Fruit fly (Drosophila melanogaster) whole organism, embryonic: Measurements from ENCODE around the gene pbl.

Experiments
- ATbp ChIP-seq: fragments of 200-800 bp; sonication (Bioruptor generic); optimal IDR thresholded peaks from 2 replicates; lab custom pipeline; 2017; ENCODE audit warnings: missing biosample characterization, mild to moderate bottlenecking, missing genetic modification characterization, missing genetic modification reagents
- B-H1 ChIP-seq: fragments of 200-800 bp; sonication (Bioruptor generic); IDR thresholded peaks from 3 replicates; pipeline ENCODE4 v1.3.6; 2022; ENCODE audit warnings: missing biosample characterization, missing genetic modification characterization
- B-H2 ChIP-seq: fragments of 200-800 bp; sonication (Bioruptor generic); optimal IDR thresholded peaks from 2 replicates; lab custom pipeline; 2018; ENCODE audit warnings: missing biosample characterization, mild to moderate bottlenecking, missing genetic modification characterization
- Blimp-1 ChIP-seq: fragments of 200-800 bp; sonication (Bioruptor generic); optimal IDR thresholded peaks from 3 replicates; lab custom pipeline; 2018; ENCODE audit warnings: missing biosample characterization, missing genetic modification characterization, mild to moderate bottlenecking, moderate library complexity, missing genetic modification reagents
- Bteb2 ChIP-seq: fragments of 200-800 bp; sonication (Bioruptor generic); optimal IDR thresholded peaks from 2 replicates; lab custom pipeline; 2016; ENCODE audit warnings: missing biosample characterization, missing genetic modification characterization
- CG12071 ChIP-seq: fragments of 200-800 bp; sonication (Bioruptor generic); optimal IDR thresholded peaks from 3 replicates; lab custom pipeline; 2018; ENCODE audit warnings: missing biosample characterization, mild to moderate bottlenecking, missing genetic modification characterization
- CG12659 ChIP-seq: fragments of 200-800 bp; sonication (Bioruptor generic); optimal IDR thresholded peaks from 3 replicates; lab custom pipeline; 2017; ENCODE audit warnings: mild to moderate bottlenecking, missing biosample characterization, missing genetic modification reagents, missing genetic modification characterization
- CG15696 ChIP-seq: fragments of 200-800 bp; sonication (Bioruptor generic); optimal IDR thresholded peaks from 2 replicates; lab custom pipeline; 2019; ENCODE audit warnings: missing biosample characterization, mild to moderate bottlenecking, missing genetic modification characterization, moderate library complexity
- CG16779 ChIP-seq: fragments of 200-800 bp; sonication (Bioruptor generic); IDR thresholded peaks from 2 replicates; pipeline ENCODE4 v1.3.6; 2022; ENCODE audit warnings: missing biosample characterization, missing genetic modification characterization
- CG18619 ChIP-seq: fragments of 200-800 bp; sonication (Bioruptor generic); optimal IDR thresholded peaks from 3 replicates; lab custom pipeline; 2017; ENCODE audit warnings: missing biosample characterization, mild to moderate bottlenecking, missing genetic modification characterization
- CG31441 ChIP-seq: fragments of 200-800 bp; sonication (Bioruptor generic); IDR thresholded peaks from 2 replicates; pipeline ENCODE4 v1.3.6; 2022; ENCODE audit warnings: missing biosample characterization, missing genetic modification characterization
- CG3281 ChIP-seq: fragments of 200-800 bp; sonication (Bioruptor generic); optimal IDR thresholded peaks from 3 replicates; lab custom pipeline; 2017; ENCODE audit warnings: missing biosample characterization, mild to moderate bottlenecking, missing genetic modification characterization
- CG3407 ChIP-seq: fragments of 200-800 bp; sonication (Bioruptor generic); optimal IDR thresholded peaks from 2 replicates; lab custom pipeline; 2018; ENCODE audit warnings: missing biosample characterization, mild to moderate bottlenecking, missing genetic modification characterization
- CG3726 ChIP-seq: fragments of 200-800 bp; sonication (Bioruptor generic); IDR thresholded peaks from 3 replicates; pipeline ENCODE4, ENCODE4 v1.3.6; 2022; ENCODE audit warnings: missing biosample characterization, missing genetic modification characterization
- CG43689 ChIP-seq: fragments of 200-800 bp; sonication (Bioruptor generic); IDR thresholded peaks from 2 replicates; pipeline ENCODE4 v1.3.6; 2022; ENCODE audit warnings: missing biosample characterization, missing genetic modification characterization
- CG4404 ChIP-seq: fragments of 200-800 bp; sonication (Bioruptor generic); IDR thresholded peaks from 2 replicates; pipeline ENCODE4 v1.3.6; 2022; ENCODE audit warnings: missing biosample characterization, missing genetic modification characterization
- CG7928 ChIP-seq: fragments of 200-800 bp; sonication (Bioruptor generic); optimal IDR thresholded peaks from 2 replicates; lab custom pipeline; 2017; ENCODE audit warnings: missing biosample characterization, mild to moderate bottlenecking, missing genetic modification characterization
- CG8281 ChIP-seq: fragments of 200-800 bp; sonication (Bioruptor generic); optimal IDR thresholded peaks from 2 replicates; lab custom pipeline; 2018; ENCODE audit warnings: missing biosample characterization, mild to moderate bottlenecking, missing genetic modification characterization, moderate library complexity
- CG9215 ChIP-seq: fragments of 200-800 bp; sonication (Bioruptor generic); IDR thresholded peaks from 2 replicates; pipeline ENCODE4 v1.3.6; 2022; ENCODE audit warnings: missing biosample characterization, missing genetic modification characterization
- CTCF ChIP-seq: fragments of 200-800 bp; sonication (Bioruptor generic); optimal IDR thresholded peaks from 2 replicates; lab custom pipeline; 2017; ENCODE audit warnings: missing biosample characterization, mild to moderate bottlenecking, missing genetic modification characterization, moderate library complexity
- CkIIα-i1 ChIP-seq: fragments of 200-800 bp; sonication (Bioruptor generic); IDR thresholded peaks from 2 replicates; pipeline ENCODE4 v1.3.6; 2022; ENCODE audit warnings: missing biosample characterization, missing genetic modification characterization
- Dbx ChIP-seq: fragments of 200-800 bp; sonication (Bioruptor generic); IDR thresholded peaks from 3 replicates; pipeline ENCODE4 v1.3.6; 2022; ENCODE audit warnings: missing biosample characterization, missing genetic modification characterization
- Drgx ChIP-seq: fragments of 200-800 bp; sonication (Bioruptor generic); IDR thresholded peaks from 2 replicates; pipeline ENCODE4 v1.3.6; 2022; ENCODE audit warnings: missing biosample characterization, missing genetic modification characterization
- ERR ChIP-seq: fragments of 200-800 bp; sonication (Bioruptor generic); optimal IDR thresholded peaks from 2 replicates; lab custom pipeline; 2016; ENCODE audit warnings: missing biosample characterization, missing genetic modification characterization
- HLH3B ChIP-seq: fragments of 200-800 bp; sonication (Bioruptor generic); IDR thresholded peaks from 2 replicates; pipeline ENCODE4 v1.3.6; 2022; ENCODE audit warnings: missing biosample characterization, missing genetic modification characterization
- Hmr ChIP-seq: fragments of 200-800 bp; sonication (Bioruptor generic); optimal IDR thresholded peaks from 3 replicates; lab custom pipeline; 2017; ENCODE audit warnings: mild to moderate bottlenecking, missing biosample characterization, missing genetic modification reagents, missing genetic modification characterization
- Mes4 ChIP-seq: fragments of 200-800 bp; sonication (Bioruptor generic); optimal IDR thresholded peaks from 2 replicates; lab custom pipeline; 2016; ENCODE audit warnings: missing biosample characterization, missing genetic modification characterization
- NC2α ChIP-seq: fragments of 200-800 bp; sonication (Bioruptor generic); optimal IDR thresholded peaks from 2 replicates; lab custom pipeline; 2016; ENCODE audit warnings: missing biosample characterization, missing genetic modification characterization
- NK7.1 ChIP-seq: fragments of 200-800 bp; sonication (Bioruptor generic); optimal IDR thresholded peaks from 3 replicates; lab custom pipeline; 2016; ENCODE audit warnings: missing biosample characterization, missing genetic modification characterization
- Neu2 ChIP-seq: fragments of 200-800 bp; sonication (Bioruptor generic); optimal IDR thresholded peaks from 3 replicates; lab custom pipeline; 2016; ENCODE audit warnings: missing biosample characterization, missing genetic modification characterization, borderline replicate concordance
- PHDP ChIP-seq: fragments of 200-800 bp; sonication (Bioruptor generic); optimal IDR thresholded peaks from 3 replicates; lab custom pipeline; 2018; ENCODE audit warnings: missing biosample characterization, mild to moderate bottlenecking, missing genetic modification characterization, moderate library complexity
- Vsx1 ChIP-seq: fragments of 200-800 bp; sonication (Bioruptor generic); optimal IDR thresholded peaks from 2 replicates; lab custom pipeline; 2017; ENCODE audit warnings: missing biosample characterization, mild to moderate bottlenecking, missing genetic modification characterization, missing genetic modification reagents
- aop ChIP-seq: fragments of 200-800 bp; sonication (Bioruptor generic); IDR thresholded peaks from 2 replicates; pipeline ENCODE4 v1.3.6; 2022; ENCODE audit warnings: missing biosample characterization, missing genetic modification characterization
- cad ChIP-seq: fragments of >200 bp; optimal IDR thresholded peaks from 2 replicates; lab custom pipeline; 2017; ENCODE audit warnings: missing biosample characterization, missing genetic modification characterization
- chn ChIP-seq: fragments of 200-800 bp; sonication (Bioruptor generic); optimal IDR thresholded peaks from 2 replicates; lab custom pipeline; 2016; ENCODE audit warnings: missing biosample characterization, missing genetic modification characterization
- dm ChIP-seq: fragments of 200-800 bp; sonication (Bioruptor generic); optimal IDR thresholded peaks from 3 replicates; lab custom pipeline; 2016; ENCODE audit warnings: missing biosample characterization, missing genetic modification characterization
- dmrt11E ChIP-seq: fragments of 200-800 bp; sonication (Bioruptor generic); optimal IDR thresholded peaks from 3 replicates; lab custom pipeline; 2018; ENCODE audit warnings: missing biosample characterization, mild to moderate bottlenecking, missing genetic modification characterization, moderate library complexity
- fd3F ChIP-seq: fragments of 200-800 bp; sonication (Bioruptor generic); optimal IDR thresholded peaks from 2 replicates; lab custom pipeline; 2018; ENCODE audit warnings: missing biosample characterization, mild to moderate bottlenecking, missing genetic modification characterization, moderate library complexity
- fd64A ChIP-seq: fragments of 200-800 bp; sonication (Bioruptor generic); optimal IDR thresholded peaks from 3 replicates; lab custom pipeline; 2018; ENCODE audit warnings: missing biosample characterization, mild to moderate bottlenecking, missing genetic modification characterization
- ftz-f1 ChIP-seq: fragments of 200-800 bp; sonication (Bioruptor generic); optimal IDR thresholded peaks from 2 replicates; lab custom pipeline; 2016; ENCODE audit warnings: missing biosample characterization, missing genetic modification characterization
- gce ChIP-seq: fragments of 200-800 bp; sonication (Bioruptor generic); IDR thresholded peaks from 3 replicates; pipeline ENCODE4 v1.3.6; 2022; ENCODE audit warnings: missing biosample characterization, missing genetic modification characterization
- gsb-n ChIP-seq: fragments of 200-800 bp; sonication (Bioruptor generic); optimal IDR thresholded peaks from 3 replicates; lab custom pipeline; 2018; ENCODE audit warnings: missing biosample characterization, mild to moderate bottlenecking, missing genetic modification characterization
- lab ChIP-seq: fragments of 200-800 bp; sonication (Bioruptor generic); optimal IDR thresholded peaks from 3 replicates; lab custom pipeline; 2017; ENCODE audit warnings: missing biosample characterization, missing genetic modification characterization, mild to moderate bottlenecking, moderate library complexity, missing genetic modification reagents
- mld ChIP-seq: fragments of 200-800 bp; sonication (Bioruptor generic); IDR thresholded peaks from 3 replicates; pipeline ENCODE4 v1.3.6; 2022; ENCODE audit warnings: missing biosample characterization, missing genetic modification characterization; ENCODE audit not compliant: partially characterized antibody
- nau ChIP-seq: fragments of 200-800 bp; sonication (Bioruptor generic); optimal IDR thresholded peaks from 3 replicates; lab custom pipeline; 2017; ENCODE audit warnings: missing biosample characterization, mild to moderate bottlenecking, missing genetic modification characterization, missing genetic modification reagents
- org-1 ChIP-seq: fragments of 200-800 bp; sonication (Bioruptor generic); optimal IDR thresholded peaks from 2 replicates; lab custom pipeline; 2017; ENCODE audit warnings: missing biosample characterization, missing genetic modification characterization
- salm ChIP-seq: fragments of 200-800 bp; sonication (Bioruptor generic); optimal IDR thresholded peaks from 2 replicates; lab custom pipeline; 2018; ENCODE audit warnings: missing biosample characterization, mild to moderate bottlenecking, missing genetic modification characterization
- tll ChIP-seq, 2 experiments: fragments of 200-800 bp in 1 of 2; fragments of >200 bp in 1 of 2; sonication (Bioruptor generic) in 1 of 2; optimal IDR thresholded peaks; 2 replicates each; lab custom pipeline; 2017 to 2019; ENCODE audit warnings: missing biosample characterization in 2 of 2, missing genetic modification characterization in 2 of 2, mild to moderate bottlenecking in 1 of 2, moderate library complexity in 1 of 2
- ttk ChIP-seq: fragments of 200-800 bp; sonication (Bioruptor generic); IDR thresholded peaks from 2 replicates; pipeline ENCODE4 v2.1.2; 2022; ENCODE audit warnings: missing biosample characterization, missing genetic modification characterization
- unc-4 ChIP-seq: fragments of 200-800 bp; sonication (Bioruptor generic); IDR thresholded peaks from 2 replicates; pipeline ENCODE4 v1.3.6; 2022; ENCODE audit warnings: missing biosample characterization, missing genetic modification characterization; ENCODE audit not compliant: partially characterized antibody
- unpg ChIP-seq: fragments of 200-800 bp; sonication (Bioruptor generic); optimal IDR thresholded peaks from 3 replicates; lab custom pipeline; 2018; ENCODE audit warnings: missing biosample characterization, mild to moderate bottlenecking, missing genetic modification characterization, moderate library complexity

pbl gene

DNA sequence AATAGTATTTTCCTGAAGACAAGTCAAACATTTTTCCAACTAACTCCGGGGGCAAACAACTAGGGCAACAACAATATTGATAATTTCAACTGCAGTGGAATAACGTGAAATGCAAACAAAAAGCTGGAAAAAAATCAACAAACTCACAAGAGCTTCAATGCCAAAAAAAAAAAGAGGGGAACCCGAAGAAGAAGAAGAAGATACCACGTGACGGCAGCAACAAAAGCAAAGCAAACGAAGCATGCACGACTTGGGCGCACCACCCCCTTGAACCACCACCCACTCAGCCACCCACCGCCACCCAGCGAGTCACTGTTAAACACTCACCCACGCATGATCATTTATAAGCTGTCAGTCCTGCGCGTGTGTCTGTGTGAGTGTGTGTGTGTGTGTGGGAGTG lies 52.0 kb downstream of the pbl start (continued):
- TF ChIP-seq CG7928 (GFP tag; lab: Kevin White, UChicago) (no peak), CG9215 (no peak), ttk (peak; percentile 57), B-H1 (no peak; the same call in 2 of the 3 replicates), Drgx (GFP tag; lab: Robert Waterston, UW) (peak; percentile 35; the same call in 1 of the 2 replicates), CG3281 (GFP tag; lab: Kevin White, UChicago) (no peak), mld (GFP tag; lab: Robert Waterston, UW) (no peak), CG31441 (GFP tag; lab: Robert Waterston, UW) (no peak; the same call in 1 of the 2 replicates), gsb-n (tag; lab: Kevin White, UChicago) (peak; percentile 15), dm (GFP tag; lab: Kevin White, UChicago) (no peak), chn (GFP tag; lab: Kevin White, UChicago) (no peak), lab (peak; percentile 61), Mes4 (GFP tag; lab: Kevin White, UChicago) (peak; percentile 24), fd64A (GFP tag; lab: Kevin White, UChicago) (peak; percentile 58), Neu2 (no peak), HLH3B (GFP tag; lab: Robert Waterston, UW) (no peak), ftz-f1 (GFP tag; lab: Kevin White, UChicago) (no peak), fd3F (GFP tag; lab: Kevin White, UChicago) (no peak), Hmr (peak; percentile 22), unc-4 (GFP tag; lab: Robert Waterston, UW) (no peak), NK7.1 (GFP tag; lab: Kevin White, UChicago) (no peak), CTCF (peak; percentile 39), cad (GFP tag; lab: Kevin White, UChicago) (no peak), CG8281 (tag; lab: Kevin White, UChicago) (no peak), gce (GFP tag; lab: Robert Waterston, UW) (no peak), Vsx1 (peak; percentile 37), aop (GFP tag; lab: Robert Waterston, UW) (no peak), Dbx (0 out of 3 replicates have a peak, but pooled peaks have one; percentile 27), salm (tag; lab: Kevin White, UChicago) (peak; percentile 41), Blimp-1 (GFP tag; lab: Kevin White, UChicago) (peak; percentile 42), CG12071 (GFP tag; lab: Kevin White, UChicago) (peak; percentile 10), CG43689 (GFP tag; lab: Robert Waterston, UW) (no peak), CG3726 (GFP tag; lab: Robert Waterston, UW) (no peak), CG18619 (GFP tag; lab: Kevin White, UChicago) (peak; percentile 10), CG4404 (GFP tag; lab: Robert Waterston, UW) (no peak), CG3407 (GFP tag; lab: Kevin White, UChicago) (peak; percentile 67), PHDP (peak; percentile 32), CG15696 (tag; lab: Kevin White, UChicago) (peak; percentile 6), tll (GFP tag; optimal IDR thresholded peaks at IDR 0.05; lab: Kevin White, UChicago) (peak in 1 of 2 experiments; percentile 7), Bteb2 (GFP tag; lab: Kevin White, UChicago) (no peak), ERR (no peak), dmrt11E (tag; lab: Kevin White, UChicago) (peak; percentile 12), B-H2 (no peak), unpg (GFP tag; lab: Kevin White, UChicago) (peak; percentile 13), CG12659 (GFP tag; lab: Kevin White, UChicago) (peak; percentile 13), nau (GFP tag; lab: Kevin White, UChicago) (peak; percentile 31), NC2α (GFP tag; lab: Kevin White, UChicago) (no peak), ATbp (GFP tag; lab: Kevin White, UChicago) (peak; percentile 69), CG16779 (peak; percentile 37; the same call in 1 of the 2 replicates), CkIIα-i1 (no peak), org-1 (GFP tag; lab: Kevin White, UChicago) (peak; percentile 26)
